Worm (Caenorhabditis elegans) whole organism, early embryonic: ENCODE measurements around the gene mev-1.

Experiments
- B0310.2 ChIP-seq: sonication (generic microtip); optimal IDR thresholded peaks from 2 replicates; lab custom pipeline; 2016; ENCODE audit warnings: mild to moderate bottlenecking, missing genetic modification characterization, missing compliant biosample characterization
- F13C5.2 ChIP-seq: sonication (generic microtip); optimal IDR thresholded peaks from 2 replicates; lab custom pipeline; 2017; ENCODE audit warnings: mild to moderate bottlenecking, missing genetic modification characterization, inconsistent platforms, missing compliant biosample characterization
- ama-1 ChIP-seq: fragments of 150-350 bp; optimal IDR thresholded peaks from 2 replicates; lab custom pipeline; 2014
- ceh-13 ChIP-seq: fragments of 200-800 bp; sonication (Bioruptor generic); optimal IDR thresholded peaks from 2 replicates; lab custom pipeline; 2018; ENCODE audit warnings: mild to moderate bottlenecking, missing genetic modification characterization, missing compliant biosample characterization
- flt-1 ChIP-seq: fragments of 200-800 bp; sonication (Bioruptor generic); IDR thresholded peaks from 2 replicates; pipeline ENCODE4 v1.3.6; 2022; ENCODE audit warnings: missing genetic modification characterization, missing compliant biosample characterization
- hnd-1 ChIP-seq: sonication (generic microtip); optimal IDR thresholded peaks from 2 replicates; lab custom pipeline; 2016; ENCODE audit warnings: missing genetic modification characterization, missing compliant biosample characterization
- tra-4 ChIP-seq: sonication (generic microtip); optimal IDR thresholded peaks from 2 replicates; lab custom pipeline; 2017; ENCODE audit warnings: missing genetic modification characterization, missing compliant biosample characterization

DNA sequence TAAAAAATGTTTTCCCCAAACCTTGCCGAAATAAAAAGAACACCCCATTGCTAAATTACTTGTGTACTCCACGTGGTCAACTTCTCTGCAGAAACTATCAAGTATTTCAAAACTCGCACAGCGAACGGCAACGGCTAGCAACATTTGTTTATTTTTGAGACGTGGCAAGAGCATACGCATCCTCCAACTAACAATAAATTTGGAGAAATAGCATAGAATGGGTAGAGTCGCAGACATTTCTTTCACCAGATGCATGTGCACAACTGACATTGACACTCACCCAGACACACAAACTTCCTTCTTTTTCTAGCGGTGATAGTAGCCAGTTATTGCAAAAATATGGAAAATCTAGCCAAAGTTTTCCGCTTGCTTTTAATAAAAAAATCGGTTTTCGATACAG, 45.6 kb downstream of the mev-1 start:
- TF ChIP-seq B0310.2 (tag; lab: Kevin White, UChicago) = no peak
- no peak for TF ChIP-seq ama-1 (lab: Kevin White, UChicago)
- TF ChIP-seq ceh-13 (GFP tag; lab: Kevin White, UChicago) = no peak
- no peak for TF ChIP-seq tra-4 (tag; lab: Kevin White, UChicago)
- TF ChIP-seq flt-1 (GFP tag; lab: Robert Waterston, UW) = no peak
- TF ChIP-seq F13C5.2 (tag; lab: Kevin White, UChicago) = no peak
- TF ChIP-seq hnd-1 = no peak
